Worm (Caenorhabditis elegans): ENCODE measurements around the gene T01D1.5.

- no peak for TF ChIP-seq nhr-76 (tag; optimal IDR thresholded peaks at IDR 0.05)
- no peak for TF ChIP-seq zag-1 (tag; optimal IDR thresholded peaks at IDR 0.05)
- no peak for TF ChIP-seq nhr-11 (tag; optimal IDR thresholded peaks at IDR 0.05)
- no peak for TF ChIP-seq mdl-1 (tag; optimal IDR thresholded peaks at IDR 0.05)
- TF ChIP-seq elt-1 (tag; optimal IDR thresholded peaks at IDR 0.05): no peak
- TF ChIP-seq aly-2 (tag; optimal IDR thresholded peaks at IDR 0.05): no peak
- TF ChIP-seq ztf-4 (tag; optimal IDR thresholded peaks at IDR 0.05): no peak
- TF ChIP-seq nhr-12 (tag; optimal IDR thresholded peaks at IDR 0.05): no peak
- no peak for TF ChIP-seq elt-2 (tag; optimal IDR thresholded peaks at IDR 0.05)
- TF ChIP-seq unc-62 (GFP tag; optimal IDR thresholded peaks at IDR 0.05): no peak
- no peak for TF ChIP-seq ceh-82 (tag; optimal IDR thresholded peaks at IDR 0.05)
- no peak for TF ChIP-seq egl-27 (tag; optimal IDR thresholded peaks at IDR 0.05)
Measured at ce11 chrII:217308-217707, 28.4 kb upstream of the T01D1.5 start.

All from whole organism, L3 larva.